Worm (Caenorhabditis elegans) whole organism, L4 larva: ENCODE data around the gene hlh-10.

Source experiments
- F10B5.3 ChIP-seq: sonication (generic microtip); optimal IDR thresholded peaks from 2 replicates; lab custom pipeline; 2016; ENCODE audit warnings: mild to moderate bottlenecking, missing genetic modification characterization, missing compliant biosample characterization
- F26F4.8 ChIP-seq: fragments of 200-800 bp; sonication (Bioruptor generic); conservative IDR thresholded peaks from 2 replicates; pipeline ENCODE4 v1.3.6; 2022; ENCODE audit warnings: missing genetic modification characterization, missing compliant biosample characterization
- F44E2.7 ChIP-seq: fragments of 200-800 bp; sonication (Bioruptor generic); IDR thresholded peaks from 2 replicates; pipeline ENCODE4 v2.1.2; 2022; ENCODE audit warnings: missing genetic modification characterization, missing compliant biosample characterization
- T20F7.1 ChIP-seq: fragments of 200-800 bp; sonication (Bioruptor generic); optimal IDR thresholded peaks from 2 replicates; lab custom pipeline; 2018; ENCODE audit warnings: mild to moderate bottlenecking, missing genetic modification characterization, missing compliant biosample characterization
- T26A8.4 ChIP-seq: fragments of 200-800 bp; sonication (Bioruptor generic); IDR thresholded peaks from 2 replicates; pipeline ENCODE4 v1.3.6; 2022; ENCODE audit warnings: missing genetic modification characterization, missing compliant biosample characterization
- Y105C5A.15 ChIP-seq: fragments of 200-800 bp; sonication (Bioruptor generic); IDR thresholded peaks from 2 replicates; pipeline ENCODE4 v1.3.6; 2022; ENCODE audit warnings: missing genetic modification characterization, missing compliant biosample characterization
- Y75B8A.6 ChIP-seq: fragments of 200-800 bp; sonication (Bioruptor generic); IDR thresholded peaks from 2 replicates; pipeline ENCODE4 v1.3.6; 2022; ENCODE audit warnings: missing genetic modification reagents, missing genetic modification characterization, missing compliant biosample characterization
- ZK546.5 ChIP-seq, 2 experiments: sonication (generic microtip); optimal IDR thresholded peaks; 2 replicates each; lab custom pipeline; 2017; ENCODE audit warnings: missing biosample characterization in 2 of 2, missing genetic modification characterization in 2 of 2
- aha-1 ChIP-seq: fragments of 150-350 bp; peaks from one replicate; lab custom pipeline; 2014; ENCODE audit warnings: missing biosample characterization, missing genetic modification characterization
- ama-1 ChIP-seq: fragments of 150-350 bp; optimal IDR thresholded peaks from 2 replicates; lab custom pipeline; 2014; ENCODE audit warnings: inconsistent platforms, mixed read lengths
- arid-1 ChIP-seq: fragments of 200-800 bp; sonication (Bioruptor generic); conservative IDR thresholded peaks from 2 replicates; pipeline ENCODE4 v1.3.6; 2022; ENCODE audit warnings: missing genetic modification reagents, missing genetic modification characterization, missing compliant biosample characterization
- attf-4 ChIP-seq: sonication (generic microtip); optimal IDR thresholded peaks from 3 replicates; lab custom pipeline; 2017; ENCODE audit warnings: missing biosample characterization, missing genetic modification characterization
- ceh-32 ChIP-seq: sonication (generic microtip); optimal IDR thresholded peaks from 2 replicates; lab custom pipeline; 2016; ENCODE audit warnings: mild to moderate bottlenecking, missing genetic modification characterization, missing compliant biosample characterization; ENCODE audit not compliant: poor library complexity
- ceh-82 ChIP-seq: sonication (generic microtip); optimal IDR thresholded peaks from 2 replicates; lab custom pipeline; 2017; ENCODE audit warnings: missing biosample characterization, missing genetic modification characterization
- daf-16 ChIP-seq, 3 experiments: sonication (generic microtip); optimal IDR thresholded peaks; 2 replicates each; lab custom pipeline; 2016 to 2017; ENCODE audit warnings: missing genetic modification characterization in 3 of 3, missing genetic modification reagents in 3 of 3, mild to moderate bottlenecking in 2 of 3, missing compliant biosample characterization in 2 of 3, missing biosample characterization in 1 of 3, moderate library complexity in 1 of 3
- daf-8 ChIP-seq: fragments of 200-800 bp; sonication (Bioruptor generic); IDR thresholded peaks from 2 replicates; pipeline ENCODE4 v1.3.6; 2022; ENCODE audit warnings: missing genetic modification characterization, missing compliant biosample characterization
- duxl-1 ChIP-seq: sonication (generic microtip); optimal IDR thresholded peaks from 2 replicates; lab custom pipeline; 2016; ENCODE audit warnings: mild to moderate bottlenecking, missing genetic modification characterization, moderate library complexity, missing compliant biosample characterization; ENCODE audit not compliant: poor library complexity
- egl-27 ChIP-seq: sonication (generic microtip); optimal IDR thresholded peaks from 3 replicates; lab custom pipeline; 2017; ENCODE audit warnings: missing biosample characterization, missing genetic modification reagents, missing genetic modification characterization
- fos-1 ChIP-seq: fragments of 150-350 bp; optimal IDR thresholded peaks from 2 replicates; lab custom pipeline; 2014; ENCODE audit warnings: missing biosample characterization, missing genetic modification characterization
- gei-8 ChIP-seq: fragments of 200-800 bp; sonication (Bioruptor generic); optimal IDR thresholded peaks from 2 replicates; lab custom pipeline; 2018; ENCODE audit warnings: mild to moderate bottlenecking, missing genetic modification characterization, missing compliant biosample characterization
- hlh-11 ChIP-seq: fragments of 200-800 bp; sonication (Bioruptor generic); optimal IDR thresholded peaks from 2 replicates; lab custom pipeline; 2018; ENCODE audit warnings: mild to moderate bottlenecking, missing genetic modification characterization, missing compliant biosample characterization
- lim-7 ChIP-seq: fragments of 200-800 bp; sonication (Bioruptor generic); IDR thresholded peaks from 2 replicates; pipeline ENCODE4 v1.3.6; 2022; ENCODE audit warnings: missing genetic modification characterization, missing compliant biosample characterization
- lin-1 ChIP-seq: fragments of 200-800 bp; sonication (Bioruptor generic); IDR thresholded peaks from 2 replicates; pipeline ENCODE4 v1.3.6; 2022; ENCODE audit warnings: missing genetic modification reagents, missing genetic modification characterization, missing compliant biosample characterization
- lin-29 ChIP-seq: fragments of 200-800 bp; sonication (Bioruptor generic); IDR thresholded peaks from 2 replicates; pipeline ENCODE4 v1.3.6; 2022; ENCODE audit warnings: missing genetic modification reagents, missing genetic modification characterization, missing compliant biosample characterization
- lin-38 ChIP-seq: fragments of 200-800 bp; sonication (Bioruptor generic); IDR thresholded peaks from 2 replicates; pipeline ENCODE4 v1.3.6; 2022; ENCODE audit warnings: missing genetic modification reagents, missing genetic modification characterization, missing compliant biosample characterization
- lir-3 ChIP-seq: sonication (generic microtip); optimal IDR thresholded peaks from 2 replicates; lab custom pipeline; 2016; ENCODE audit warnings: mild to moderate bottlenecking, missing genetic modification characterization, missing compliant biosample characterization
- madf-9 ChIP-seq: fragments of 200-800 bp; sonication (Bioruptor generic); conservative IDR thresholded peaks from 2 replicates; pipeline ENCODE4 v1.3.6; 2022; ENCODE audit warnings: missing genetic modification reagents, missing genetic modification characterization, missing compliant biosample characterization
- mdl-1 ChIP-seq, 2 experiments: fragments of 150-350 bp in 1 of 2; sonication (generic microtip) in 1 of 2; optimal IDR thresholded peaks; 2 replicates each; lab custom pipeline; 2014 to 2017; ENCODE audit warnings: missing biosample characterization in 2 of 2, missing genetic modification characterization in 2 of 2
- mdt-29 ChIP-seq: fragments of 200-800 bp; sonication (Bioruptor generic); IDR thresholded peaks from 2 replicates; pipeline ENCODE4 v1.3.6; 2022; ENCODE audit warnings: missing genetic modification reagents, missing genetic modification characterization, missing compliant biosample characterization
- mxl-2 ChIP-seq: fragments of 200-800 bp; sonication (Bioruptor generic); conservative IDR thresholded peaks from 2 replicates; pipeline ENCODE4 v1.3.6; 2022; ENCODE audit warnings: missing genetic modification reagents, missing genetic modification characterization, missing compliant biosample characterization
- nhr-10 ChIP-seq: fragments of 150-350 bp; optimal IDR thresholded peaks from 2 replicates; lab custom pipeline; 2014; ENCODE audit warnings: missing biosample characterization, missing genetic modification characterization
- nhr-25 ChIP-seq: sonication (generic microtip); optimal IDR thresholded peaks from 2 replicates; lab custom pipeline; 2017; ENCODE audit warnings: missing genetic modification characterization, mild to moderate bottlenecking, missing compliant biosample characterization, antibody characterized with exemption, moderate library complexity, borderline replicate concordance; ENCODE audit not compliant: insufficient read depth
- nhr-41 ChIP-seq: fragments of 200-800 bp; sonication (Bioruptor generic); IDR thresholded peaks from 2 replicates; pipeline ENCODE4 v1.3.6; 2022; ENCODE audit warnings: missing genetic modification reagents, missing genetic modification characterization, missing compliant biosample characterization
- nhr-42 ChIP-seq: fragments of 200-800 bp; sonication (Bioruptor generic); IDR thresholded peaks from 2 replicates; pipeline ENCODE4 v1.3.6; 2022; ENCODE audit warnings: missing genetic modification characterization, missing compliant biosample characterization
- nhr-48 ChIP-seq: sonication (generic microtip); optimal IDR thresholded peaks from 2 replicates; lab custom pipeline; 2016; ENCODE audit warnings: mild to moderate bottlenecking, missing genetic modification characterization, missing compliant biosample characterization
- pqm-1 ChIP-seq: sonication (generic microtip); optimal IDR thresholded peaks from 2 replicates; lab custom pipeline; 2017; ENCODE audit warnings: missing biosample characterization, missing genetic modification characterization
- rbr-2 ChIP-seq: sonication (generic microtip); optimal IDR thresholded peaks from 2 replicates; lab custom pipeline; 2016; ENCODE audit warnings: missing genotype, missing genetic modification characterization, missing compliant biosample characterization
- saeg-2 ChIP-seq: fragments of 200-800 bp; sonication (Bioruptor generic); IDR thresholded peaks from 2 replicates; pipeline ENCODE4 v1.3.6; 2022; ENCODE audit warnings: missing genetic modification reagents, missing genetic modification characterization, missing compliant biosample characterization
- set-16 ChIP-seq: fragments of 200-800 bp; sonication (Bioruptor generic); IDR thresholded peaks from 2 replicates; pipeline ENCODE4 v1.3.6; 2022; ENCODE audit warnings: missing genetic modification reagents, missing genetic modification characterization, missing compliant biosample characterization
- spr-3 ChIP-seq: fragments of 200-800 bp; sonication (Bioruptor generic); optimal IDR thresholded peaks from 2 replicates; lab custom pipeline; 2018; ENCODE audit warnings: mild to moderate bottlenecking, missing genetic modification characterization, missing compliant biosample characterization
- tag-97 ChIP-seq: fragments of 200-800 bp; sonication (Bioruptor generic); IDR thresholded peaks from 2 replicates; pipeline ENCODE4 v1.3.6; 2022; ENCODE audit warnings: missing genetic modification characterization, missing compliant biosample characterization
- unc-62 ChIP-seq, 3 experiments: fragments of 150-350 bp in 1 of 3; sonication (generic microtip); optimal IDR thresholded peaks in 2 of 3; peaks in 1 of 3; 1 replicate in 1 of 3; 2 replicates in 2 of 3; lab custom pipeline; 2014 to 2017; ENCODE audit warnings: missing biosample characterization in 3 of 3, missing genetic modification characterization in 3 of 3, missing genetic modification reagents in 3 of 3, missing genotype in 1 of 3
- zfp-2 ChIP-seq: sonication (generic microtip); optimal IDR thresholded peaks from 2 replicates; lab custom pipeline; 2016; ENCODE audit warnings: mild to moderate bottlenecking, missing genetic modification characterization, missing compliant biosample characterization
- zfp-3 ChIP-seq: fragments of 200-800 bp; sonication (Bioruptor generic); conservative IDR thresholded peaks from 2 replicates; pipeline ENCODE4 v1.3.6; 2022; ENCODE audit warnings: missing genetic modification reagents, missing genetic modification characterization, missing compliant biosample characterization
- ztf-7 ChIP-seq: fragments of 150-350 bp; optimal IDR thresholded peaks from 2 replicates; lab custom pipeline; 2014; ENCODE audit warnings: missing biosample characterization, missing genetic modification characterization

The hlh-10 gene

ce11 chrV:9247416-9247815 lies 34.6 kb downstream of the hlh-10 start (continued):
- TF ChIP-seq rbr-2 (tag; lab: Kevin White, UChicago) = no peak
- TF ChIP-seq nhr-41 = no peak
- TF ChIP-seq saeg-2 = no peak
- TF ChIP-seq lin-29 (GFP tag; lab: Robert Waterston, UW) = no peak
- TF ChIP-seq gei-8 (GFP tag; lab: Kevin White, UChicago) = no peak
- peak; percentile 11 for TF ChIP-seq aha-1 (tag; lab: Kevin White, UChicago)
- peak; percentile 52 for TF ChIP-seq hlh-11
- TF ChIP-seq duxl-1 (tag; lab: Kevin White, UChicago) = no peak
- no peak for TF ChIP-seq mdt-29 (GFP tag; lab: Robert Waterston, UW)
- no peak for TF ChIP-seq T26A8.4
- no peak for TF ChIP-seq ZK546.5 (tag; optimal IDR thresholded peaks at IDR 0.05; lab: Kevin White, UChicago)
- TF ChIP-seq ama-1 (lab: Kevin White, UChicago) = no peak
- TF ChIP-seq nhr-10 (tag; lab: Kevin White, UChicago) = no peak
- TF ChIP-seq unc-62 (GFP tag; optimal IDR thresholded peaks at IDR 0.05 in 1 of 2; lab: Kevin White, UChicago) = peak in 1 of 2 experiments; percentile 83
- no peak for TF ChIP-seq unc-62 (tag; optimal IDR thresholded peaks at IDR 0.05; lab: Kevin White, UChicago)
- TF ChIP-seq lin-1 (GFP tag; lab: Robert Waterston, UW) = no peak
- TF ChIP-seq Y75B8A.6 (GFP tag; lab: Robert Waterston, UW) = no peak
- TF ChIP-seq Y105C5A.15 (GFP tag; lab: Robert Waterston, UW) = no peak
- peak in 1 of 2 experiments; percentile 25 for TF ChIP-seq mdl-1 (tag; optimal IDR thresholded peaks at IDR 0.05; lab: Kevin White, UChicago)
- no peak for TF ChIP-seq tag-97 (GFP tag; lab: Robert Waterston, UW)
- no peak for TF ChIP-seq mxl-2 (GFP tag; lab: Robert Waterston, UW)
- TF ChIP-seq zfp-2 (tag; lab: Kevin White, UChicago) = no peak
- no peak for TF ChIP-seq lim-7 (GFP tag; lab: Robert Waterston, UW)
- TF ChIP-seq F44E2.7 = no peak
- TF ChIP-seq nhr-42 (GFP tag; lab: Robert Waterston, UW) = no peak
- TF ChIP-seq F10B5.3 (tag; lab: Kevin White, UChicago) = no peak
- no peak for TF ChIP-seq set-16

ce11 chrV:9246260-9246659 lies 35.8 kb downstream of the hlh-10 start, which contains the start of gene aat-2:
TSS of gene aat-2 (minus strand) at chrV:9246360.
- TF ChIP-seq attf-4 (tag; lab: Kevin White, UChicago) (no peak), unc-62 (GFP tag; optimal IDR thresholded peaks at IDR 0.05 in 1 of 2; lab: Kevin White, UChicago) (peak in 1 of 2 experiments; percentile 30), unc-62 (tag; optimal IDR thresholded peaks at IDR 0.05; lab: Kevin White, UChicago) (no peak)

- TF ChIP-seq lir-3 (tag; lab: Kevin White, UChicago) (no peak), unc-62 (GFP tag; optimal IDR thresholded peaks at IDR 0.05 in 1 of 2; lab: Kevin White, UChicago) (peak in 1 of 2 experiments; percentile 93), unc-62 (tag; optimal IDR thresholded peaks at IDR 0.05; lab: Kevin White, UChicago) (no peak), mxl-2 (GFP tag; lab: Robert Waterston, UW) (no peak), nhr-25 (tag; lab: Kevin White, UChicago) (no peak), daf-16 (GFP tag; optimal IDR thresholded peaks at IDR 0.05; lab: Kevin White, UChicago) (no peak), daf-16 (tag; optimal IDR thresholded peaks at IDR 0.05; lab: Kevin White, UChicago) (peak; percentile 1), aha-1 (tag; lab: Kevin White, UChicago) (peak; percentile 69), madf-9 (GFP tag; lab: Robert Waterston, UW) (no peak), F26F4.8 (GFP tag; lab: Robert Waterston, UW) (no peak), ceh-32 (tag; lab: Kevin White, UChicago) (no peak), daf-8 (GFP tag; lab: Robert Waterston, UW) (no peak), lin-38 (GFP tag; lab: Robert Waterston, UW) (no peak), ztf-7 (tag; lab: Kevin White, UChicago) (no peak), egl-27 (tag; lab: Kevin White, UChicago) (no peak), ceh-82 (tag; lab: Kevin White, UChicago) (no peak), spr-3 (GFP tag; lab: Kevin White, UChicago) (no peak), pqm-1 (tag; lab: Kevin White, UChicago) (peak; percentile 66), nhr-48 (tag; lab: Kevin White, UChicago) (peak; percentile 52), T20F7.1 (GFP tag; lab: Kevin White, UChicago) (peak; percentile 70), rbr-2 (tag; lab: Kevin White, UChicago) (peak; percentile 77), fos-1 (tag; lab: Kevin White, UChicago) (no peak), arid-1 (GFP tag; lab: Robert Waterston, UW) (no peak), zfp-3 (GFP tag; lab: Robert Waterston, UW) (no peak)
Measured at ce11 chrV:9243171-9243996, 38.6 kb downstream of the hlh-10 start, which contains the start of gene glo-4. TSS of gene glo-4 (minus strand) at chrV:9243221.
